Fruit fly (Drosophila melanogaster) whole organism: ENCODE results near the gene Hel89B.

Source experiments
- Dll ChIP-seq: fragments of >200 bp; optimal IDR thresholded peaks from 2 replicates; lab custom pipeline; 2017
- EcR ChIP-seq, 2 experiments: fragments of >200 bp; optimal IDR thresholded peaks; 2 replicates each; lab custom pipeline; 2017; ENCODE audit warnings: missing biosample characterization in 2 of 2, missing genetic modification characterization in 2 of 2, missing genetic modification reagents in 2 of 2
- pan ChIP-seq: fragments of >200 bp; optimal IDR thresholded peaks from 2 replicates; lab custom pipeline; 2017
- usp ChIP-seq: fragments of >200 bp; optimal IDR thresholded peaks from 2 replicates; lab custom pipeline; 2017; ENCODE audit warnings: missing biosample characterization, missing genetic modification characterization, mixed read lengths

dm6 chr3R:15987064-15987649, 14.1 kb downstream of the Hel89B start:
- TF ChIP-seq pan (lab: Kevin White, UChicago) (no peak), usp (no peak), Dll (lab: Kevin White, UChicago) (no peak), EcR (GFP tag; optimal IDR thresholded peaks at IDR 0.05; lab: Kevin White, UChicago) (no peak)
